Worm (Caenorhabditis elegans) whole organism, early embryonic: ENCODE data around the gene Y102A11A.9.

ENCODE experiments used
- ama-1 ChIP-seq: fragments of 150-350 bp; optimal IDR thresholded peaks from 2 replicates; lab custom pipeline; 2014
- ceh-36 ChIP-seq: sonication (generic microtip); optimal IDR thresholded peaks from 2 replicates; lab custom pipeline; 2016; ENCODE audit warnings: missing genetic modification characterization, inconsistent platforms, missing compliant biosample characterization
- flt-1 ChIP-seq: fragments of 200-800 bp; sonication (Bioruptor generic); IDR thresholded peaks from 2 replicates; pipeline ENCODE4 v1.3.6; 2022; ENCODE audit warnings: missing genetic modification characterization, missing compliant biosample characterization

ce11 chrX:1998825-1999224 is 14.1 kb upstream of the Y102A11A.9 start:
- no peak for TF ChIP-seq ceh-36 (tag; lab: Kevin White, UChicago)
- no peak for TF ChIP-seq ama-1
- no peak for TF ChIP-seq flt-1 (GFP tag; lab: Robert Waterston, UW)
